Fruit fly (Drosophila melanogaster) whole organism, embryonic: Measurements from ENCODE around the gene Dtg.
A peak's percentile ranks its signal among the peaks of the same experiment; 100 is the strongest.

Source experiments
- Antp ChIP-seq: fragments of 200-800 bp; sonication (Bioruptor generic); optimal IDR thresholded peaks from 3 replicates; lab custom pipeline; 2016; ENCODE audit warnings: missing biosample characterization, missing genetic modification characterization
- CG10274 ChIP-seq: fragments of 200-800 bp; sonication (Bioruptor generic); optimal IDR thresholded peaks from 3 replicates; lab custom pipeline; 2017; ENCODE audit warnings: missing biosample characterization, mild to moderate bottlenecking, missing genetic modification characterization
- CG10654 ChIP-seq: fragments of 200-800 bp; sonication (Bioruptor generic); optimal IDR thresholded peaks from 2 replicates; lab custom pipeline; 2016; ENCODE audit warnings: missing biosample characterization, missing genetic modification characterization
- CG11085 ChIP-seq: fragments of 200-800 bp; sonication (Bioruptor generic); IDR thresholded peaks from 2 replicates; pipeline ENCODE4 v1.3.6; 2022; ENCODE audit warnings: missing biosample characterization, missing genetic modification characterization
- CG11723 ChIP-seq: fragments of 200-800 bp; sonication (Bioruptor generic); optimal IDR thresholded peaks from 2 replicates; lab custom pipeline; 2017; ENCODE audit warnings: missing biosample characterization, mild to moderate bottlenecking, missing genetic modification characterization
- CG12071 ChIP-seq: fragments of 200-800 bp; sonication (Bioruptor generic); optimal IDR thresholded peaks from 3 replicates; lab custom pipeline; 2018; ENCODE audit warnings: missing biosample characterization, mild to moderate bottlenecking, missing genetic modification characterization
- CG13296 ChIP-seq: fragments of 200-800 bp; sonication (Bioruptor generic); optimal IDR thresholded peaks from 3 replicates; lab custom pipeline; 2018; ENCODE audit warnings: missing biosample characterization, mild to moderate bottlenecking, missing genetic modification characterization
- CG17612 ChIP-seq: fragments of 200-800 bp; sonication (Bioruptor generic); IDR thresholded peaks from 2 replicates; pipeline ENCODE4 v1.3.6; 2022; ENCODE audit warnings: missing biosample characterization, missing genetic modification characterization
- CG18619 ChIP-seq: fragments of 200-800 bp; sonication (Bioruptor generic); optimal IDR thresholded peaks from 3 replicates; lab custom pipeline; 2017; ENCODE audit warnings: missing biosample characterization, mild to moderate bottlenecking, missing genetic modification characterization
- CG2199 ChIP-seq: fragments of 200-800 bp; sonication (Bioruptor generic); IDR thresholded peaks from 3 replicates; pipeline ENCODE4 v1.3.6; 2022; ENCODE audit warnings: missing biosample characterization, missing genetic modification characterization
- CG4617 ChIP-seq: fragments of 200-800 bp; sonication (Bioruptor generic); optimal IDR thresholded peaks from 3 replicates; lab custom pipeline; 2016; ENCODE audit warnings: missing biosample characterization, missing genetic modification characterization, borderline replicate concordance
- CG6791 ChIP-seq: fragments of 200-800 bp; sonication (Bioruptor generic); IDR thresholded peaks from 3 replicates; pipeline ENCODE4 v1.3.6; 2022; ENCODE audit warnings: missing biosample characterization, missing genetic modification characterization; ENCODE audit not compliant: partially characterized antibody
- CG7556 ChIP-seq: fragments of 200-800 bp; sonication (Bioruptor generic); optimal IDR thresholded peaks from 2 replicates; lab custom pipeline; 2017; ENCODE audit warnings: missing biosample characterization, mild to moderate bottlenecking, missing genetic modification characterization
- CG8290 ChIP-seq, 3 experiments: fragments of 200-800 bp; sonication (Bioruptor generic); optimal IDR thresholded peaks; 2 replicates each; lab custom pipeline; 2016 to 2019; ENCODE audit warnings: missing biosample characterization in 3 of 3, missing genetic modification characterization in 3 of 3, mild to moderate bottlenecking in 2 of 3, moderate library complexity in 1 of 3
- CG8359 ChIP-seq: fragments of 200-800 bp; sonication (Bioruptor generic); optimal IDR thresholded peaks from 2 replicates; lab custom pipeline; 2017; ENCODE audit warnings: missing biosample characterization, mild to moderate bottlenecking, missing genetic modification characterization, borderline replicate concordance
- CG8478 ChIP-seq: fragments of >200 bp; optimal IDR thresholded peaks from 2 replicates; lab custom pipeline; 2018
- Dll ChIP-seq: fragments of 200-800 bp; sonication (Bioruptor generic); IDR thresholded peaks from 4 replicates; pipeline ENCODE4 v1.3.6; 2022; ENCODE audit warnings: missing biosample characterization, missing genetic modification characterization; ENCODE audit not compliant: partially characterized antibody
- Doc3 ChIP-seq: fragments of 200-800 bp; sonication (Bioruptor generic); IDR thresholded peaks from 3 replicates; pipeline ENCODE4 v1.3.6; 2022; ENCODE audit warnings: missing biosample characterization, missing genetic modification characterization; ENCODE audit not compliant: partially characterized antibody
- E2f2 ChIP-seq: fragments of 200-800 bp; sonication (Bioruptor generic); IDR thresholded peaks from 2 replicates; pipeline ENCODE4 v1.3.6; 2022; ENCODE audit warnings: missing biosample characterization, missing genetic modification characterization
- Elba2 ChIP-seq: fragments of 200-800 bp; sonication (Bioruptor generic); optimal IDR thresholded peaks from 3 replicates; lab custom pipeline; 2016; ENCODE audit warnings: missing biosample characterization, missing genetic modification characterization
- Ets97D ChIP-seq: fragments of 200-800 bp; sonication (Bioruptor generic); optimal IDR thresholded peaks from 3 replicates; lab custom pipeline; 2016; ENCODE audit warnings: missing biosample characterization, missing genetic modification characterization
- H15 ChIP-seq: fragments of 200-800 bp; sonication (Bioruptor generic); IDR thresholded peaks from 3 replicates; pipeline ENCODE4 v1.3.6; 2022; ENCODE audit warnings: missing biosample characterization, missing genetic modification characterization
- HHEX ChIP-seq: fragments of 200-800 bp; sonication (Bioruptor generic); optimal IDR thresholded peaks from 3 replicates; lab custom pipeline; 2017; ENCODE audit warnings: missing biosample characterization, mild to moderate bottlenecking, missing genetic modification characterization, missing genetic modification reagents
- HLH3B ChIP-seq: fragments of 200-800 bp; sonication (Bioruptor generic); IDR thresholded peaks from 2 replicates; pipeline ENCODE4 v1.3.6; 2022; ENCODE audit warnings: missing biosample characterization, missing genetic modification characterization
- NfI ChIP-seq: fragments of 200-800 bp; sonication (Bioruptor generic); optimal IDR thresholded peaks from 3 replicates; lab custom pipeline; 2018; ENCODE audit warnings: missing biosample characterization, mild to moderate bottlenecking, missing genetic modification characterization, moderate library complexity
- Opbp ChIP-seq: fragments of 200-800 bp; sonication (Bioruptor generic); IDR thresholded peaks from 3 replicates; pipeline ENCODE4 v1.3.6; 2022; ENCODE audit warnings: missing biosample characterization, missing genetic modification characterization; ENCODE audit not compliant: partially characterized antibody
- Rx ChIP-seq: fragments of 200-800 bp; sonication (Bioruptor generic); IDR thresholded peaks from 2 replicates; pipeline ENCODE4 v1.3.6; 2022; ENCODE audit warnings: missing biosample characterization, missing genetic modification characterization
- Side ChIP-seq: fragments of 200-800 bp; sonication (Bioruptor generic); optimal IDR thresholded peaks from 2 replicates; lab custom pipeline; 2016; ENCODE audit warnings: missing biosample characterization, missing genetic modification characterization
- Stat92E ChIP-seq, 3 experiments: fragments of >200 bp in 2 of 3; fragments of 200-800 bp in 1 of 3; sonication (Bioruptor generic) in 1 of 3; optimal IDR thresholded peaks; 2 replicates each; lab custom pipeline; 2017 to 2019; ENCODE audit warnings: missing biosample characterization in 3 of 3, missing genetic modification characterization in 3 of 3, mild to moderate bottlenecking in 1 of 3, moderate library complexity in 1 of 3
- ab ChIP-seq: fragments of 200-800 bp; sonication (Bioruptor generic); optimal IDR thresholded peaks from 2 replicates; lab custom pipeline; 2016; ENCODE audit warnings: missing biosample characterization, missing genetic modification characterization
- ash1 ChIP-seq: fragments of 200-800 bp; sonication (Bioruptor generic); optimal IDR thresholded peaks from 2 replicates; lab custom pipeline; 2018; ENCODE audit warnings: missing biosample characterization, mild to moderate bottlenecking, missing genetic modification characterization
- crol ChIP-seq: fragments of 200-800 bp; sonication (Bioruptor generic); IDR thresholded peaks from 2 replicates; pipeline ENCODE4 v1.3.6; 2022; ENCODE audit warnings: missing biosample characterization, missing genetic modification characterization
- crp ChIP-seq, 2 experiments: fragments of 200-800 bp; sonication (Bioruptor generic); optimal IDR thresholded peaks; 2 replicates in 1 of 2; 3 replicates in 1 of 2; lab custom pipeline; 2017; ENCODE audit warnings: missing biosample characterization in 2 of 2, missing genetic modification characterization in 2 of 2, mild to moderate bottlenecking in 1 of 2, moderate library complexity in 1 of 2
- dati ChIP-seq: fragments of 200-800 bp; sonication (Bioruptor generic); IDR thresholded peaks from 2 replicates; pipeline ENCODE4 v1.3.6; 2022; ENCODE audit warnings: missing biosample characterization, missing genetic modification characterization
- dmrt11E ChIP-seq: fragments of 200-800 bp; sonication (Bioruptor generic); optimal IDR thresholded peaks from 3 replicates; lab custom pipeline; 2018; ENCODE audit warnings: missing biosample characterization, mild to moderate bottlenecking, missing genetic modification characterization, moderate library complexity
- esg ChIP-seq: fragments of 200-800 bp; sonication (Bioruptor generic); conservative IDR thresholded peaks from 2 replicates; pipeline ENCODE4 v1.3.6; 2022; ENCODE audit warnings: missing biosample characterization, missing genetic modification characterization
- ftz-f1 ChIP-seq: fragments of 200-800 bp; sonication (Bioruptor generic); optimal IDR thresholded peaks from 2 replicates; lab custom pipeline; 2016; ENCODE audit warnings: missing biosample characterization, missing genetic modification characterization
- gem ChIP-seq: fragments of 200-800 bp; sonication (Bioruptor generic); optimal IDR thresholded peaks from 2 replicates; lab custom pipeline; 2019; ENCODE audit warnings: missing biosample characterization, mild to moderate bottlenecking, missing genetic modification characterization, moderate library complexity
- kah ChIP-seq: fragments of 200-800 bp; sonication (Bioruptor generic); optimal IDR thresholded peaks from 2 replicates; lab custom pipeline; 2018; ENCODE audit warnings: missing biosample characterization, mild to moderate bottlenecking, missing genetic modification characterization
- mam ChIP-seq: fragments of 200-800 bp; sonication (Bioruptor generic); optimal IDR thresholded peaks from 3 replicates; lab custom pipeline; 2016; ENCODE audit warnings: missing biosample characterization, missing genetic modification characterization
- oc ChIP-seq: fragments of 200-800 bp; sonication (Bioruptor generic); optimal IDR thresholded peaks from 2 replicates; lab custom pipeline; 2018; ENCODE audit warnings: missing biosample characterization, mild to moderate bottlenecking, missing genetic modification characterization, moderate library complexity
- onecut ChIP-seq: fragments of 200-800 bp; sonication (Bioruptor generic); IDR thresholded peaks from 2 replicates; pipeline ENCODE4 v1.3.6; 2022; ENCODE audit warnings: missing biosample characterization, missing genetic modification characterization
- org-1 ChIP-seq: fragments of 200-800 bp; sonication (Bioruptor generic); optimal IDR thresholded peaks from 2 replicates; lab custom pipeline; 2017; ENCODE audit warnings: missing biosample characterization, missing genetic modification characterization
- psq ChIP-seq: fragments of 200-800 bp; sonication (Bioruptor generic); optimal IDR thresholded peaks from 2 replicates; lab custom pipeline; 2017; ENCODE audit warnings: missing biosample characterization, missing genetic modification characterization
- repo ChIP-seq: fragments of 200-800 bp; sonication (Bioruptor generic); optimal IDR thresholded peaks from 2 replicates; lab custom pipeline; 2016; ENCODE audit warnings: missing biosample characterization, missing genetic modification characterization
- sr ChIP-seq: fragments of 200-800 bp; sonication (Bioruptor generic); IDR thresholded peaks from 3 replicates; pipeline ENCODE4 v1.3.6; 2022; ENCODE audit warnings: missing biosample characterization, missing genetic modification characterization
- stwl ChIP-seq: fragments of 200-800 bp; sonication (Bioruptor generic); optimal IDR thresholded peaks from 3 replicates; lab custom pipeline; 2018; ENCODE audit warnings: missing biosample characterization, mild to moderate bottlenecking, missing genetic modification characterization, moderate library complexity
- tin ChIP-seq: fragments of 200-800 bp; sonication (Bioruptor generic); optimal IDR thresholded peaks from 3 replicates; lab custom pipeline; 2016; ENCODE audit warnings: missing biosample characterization, missing genetic modification characterization
- tio ChIP-seq: fragments of 200-800 bp; sonication (Bioruptor generic); optimal IDR thresholded peaks from 2 replicates; lab custom pipeline; 2017; ENCODE audit warnings: missing biosample characterization, missing genetic modification characterization, inconsistent platforms
- tup ChIP-seq: fragments of 200-800 bp; sonication (Bioruptor generic); optimal IDR thresholded peaks from 2 replicates; lab custom pipeline; 2016; ENCODE audit warnings: missing biosample characterization, mild to moderate bottlenecking, missing genetic modification characterization, moderate library complexity

The Dtg gene

dm6 chr3R:12644621-12645310 is 3.1 kb upstream of the Dtg start (continued):
- TF ChIP-seq CG11085 (GFP tag; lab: Robert Waterston, UW): no peak
- 0 out of 2 replicates have a peak, but pooled peaks have one; percentile 12 for TF ChIP-seq esg (GFP tag; lab: Robert Waterston, UW)
- no peak for TF ChIP-seq CG13296 (GFP tag; lab: Kevin White, UChicago)
- TF ChIP-seq E2f2 (GFP tag; lab: Robert Waterston, UW): no peak
- TF ChIP-seq psq (GFP tag; lab: Kevin White, UChicago): no peak
- TF ChIP-seq H15 (GFP tag; lab: Robert Waterston, UW): no peak
- no peak for TF ChIP-seq ftz-f1 (GFP tag; lab: Kevin White, UChicago)
- TF ChIP-seq tup (GFP tag; lab: Kevin White, UChicago): no peak
- no peak for TF ChIP-seq HHEX (GFP tag; lab: Kevin White, UChicago)
- no peak for TF ChIP-seq tio (GFP tag; lab: Kevin White, UChicago)
- TF ChIP-seq Stat92E (GFP tag; optimal IDR thresholded peaks at IDR 0.05; lab: Kevin White, UChicago): no peak
- TF ChIP-seq sr (GFP tag; lab: Robert Waterston, UW): no peak
- no peak for TF ChIP-seq CG2199 (GFP tag; lab: Robert Waterston, UW)
- TF ChIP-seq CG10654 (GFP tag; lab: Kevin White, UChicago): no peak
- no peak for TF ChIP-seq Opbp
- no peak for TF ChIP-seq CG6791 (GFP tag; lab: Robert Waterston, UW)
- TF ChIP-seq repo: no peak
- TF ChIP-seq NfI (GFP tag; lab: Kevin White, UChicago): no peak
- no peak for TF ChIP-seq CG11723 (GFP tag; lab: Kevin White, UChicago)
- no peak for TF ChIP-seq Antp (GFP tag; lab: Kevin White, UChicago)
- no peak for TF ChIP-seq crp (GFP tag; optimal IDR thresholded peaks at IDR 0.05; lab: Kevin White, UChicago)
- no peak for TF ChIP-seq org-1
- no peak for TF ChIP-seq oc (tag; lab: Kevin White, UChicago)
- TF ChIP-seq Dll (GFP tag; lab: Robert Waterston, UW): no peak
- no peak for TF ChIP-seq Doc3 (GFP tag; lab: Robert Waterston, UW)
- TF ChIP-seq dmrt11E (tag; lab: Kevin White, UChicago): no peak
- no peak for TF ChIP-seq CG7556
- no peak for TF ChIP-seq CG18619 (GFP tag; lab: Kevin White, UChicago)
- TF ChIP-seq CG4617: no peak
- TF ChIP-seq tin (GFP tag; lab: Kevin White, UChicago): no peak
- no peak for TF ChIP-seq CG8478 (lab: Kevin White, UChicago)
- no peak for TF ChIP-seq CG17612 (GFP tag; lab: Robert Waterston, UW)
- TF ChIP-seq Ets97D (GFP tag; lab: Kevin White, UChicago): no peak
- no peak for TF ChIP-seq CG8290 (GFP tag; optimal IDR thresholded peaks at IDR 0.05; lab: Kevin White, UChicago)
- TF ChIP-seq CG8290 (tag; optimal IDR thresholded peaks at IDR 0.05; lab: Kevin White, UChicago): no peak
- no peak for TF ChIP-seq Rx (GFP tag; lab: Robert Waterston, UW)
- TF ChIP-seq ash1 (GFP tag; lab: Kevin White, UChicago): no peak
- no peak for TF ChIP-seq dati (GFP tag; lab: Robert Waterston, UW)
- no peak for TF ChIP-seq Elba2 (GFP tag; lab: Kevin White, UChicago)
- TF ChIP-seq CG12071 (GFP tag; lab: Kevin White, UChicago): no peak
- no peak for TF ChIP-seq Side
- TF ChIP-seq CG10274 (GFP tag; lab: Kevin White, UChicago): no peak
- TF ChIP-seq onecut: no peak
- TF ChIP-seq kah: no peak
- no peak for TF ChIP-seq crol (GFP tag; lab: Robert Waterston, UW)
- no peak for TF ChIP-seq CG8359 (GFP tag; lab: Kevin White, UChicago)
- no peak for TF ChIP-seq mam (GFP tag; lab: Kevin White, UChicago)
- no peak for TF ChIP-seq ab
- TF ChIP-seq gem (tag; lab: Kevin White, UChicago): peak; percentile 44
- no peak for TF ChIP-seq HLH3B
- TF ChIP-seq stwl (tag; lab: Kevin White, UChicago): no peak
